Worm (Caenorhabditis elegans): ENCODE results near the gene ZK813.3.

DNA sequence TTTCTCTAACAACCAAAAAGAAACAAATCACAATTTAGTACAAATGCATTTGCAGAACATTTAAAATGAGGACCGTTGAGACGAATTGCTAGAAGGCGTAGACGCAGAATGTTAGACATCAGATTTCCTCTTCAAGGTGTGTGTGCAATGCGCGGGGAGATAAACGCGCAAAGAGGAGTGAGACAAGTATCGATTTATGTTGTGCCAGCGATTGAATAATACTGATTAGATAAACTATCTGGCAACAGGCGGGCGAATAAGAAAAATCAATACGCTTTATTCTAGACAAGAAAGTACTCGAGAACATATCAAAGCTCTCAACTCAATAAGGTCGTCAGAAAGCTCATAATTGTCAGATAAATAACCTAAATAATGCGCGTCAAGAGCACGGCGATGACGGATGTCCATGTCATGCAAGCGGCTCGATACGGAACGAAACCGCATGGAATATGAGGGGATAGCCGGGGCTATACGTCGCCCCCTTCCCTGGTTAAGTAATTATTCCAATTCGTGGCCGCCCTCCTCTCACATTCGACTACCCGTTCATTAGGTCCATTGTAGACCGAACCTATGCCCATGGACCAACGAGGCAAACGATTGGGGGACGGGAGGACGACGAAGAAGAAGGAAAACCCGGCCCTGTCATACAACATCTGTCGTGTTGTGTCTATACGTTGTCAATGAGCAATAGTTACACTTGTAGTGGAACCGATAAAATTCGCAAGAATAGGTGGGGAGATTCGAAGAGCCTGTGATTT lies 25.5 kb downstream of the ZK813.3 start:
- TF ChIP-seq W03F9.2 (tag; optimal IDR thresholded peaks at IDR 0.05) (no peak), him-1 (tag; optimal IDR thresholded peaks at IDR 0.05) (no peak)

Measured in whole organism, L4/young adult.